Worm (Caenorhabditis elegans) whole organism, L2 larva: ENCODE data around the gene pals-23.

Experiments used
- lsy-2 ChIP-seq, 2 experiments: fragments of 150-350 bp in 1 of 2; sonication (generic microtip) in 1 of 2; optimal IDR thresholded peaks; 2 replicates each; lab custom pipeline; 2014 to 2017; ENCODE audit warnings: missing biosample characterization in 2 of 2, missing genetic modification characterization in 2 of 2
- nhr-12 ChIP-seq: fragments of 150-350 bp; optimal IDR thresholded peaks from 2 replicates; lab custom pipeline; 2014; ENCODE audit warnings: missing biosample characterization, missing genetic modification characterization
- skn-1 ChIP-seq: sonication (generic microtip); optimal IDR thresholded peaks from 2 replicates; lab custom pipeline; 2017; ENCODE audit warnings: missing biosample characterization, missing genetic modification characterization
- snpc-4 ChIP-seq: fragments of 150-350 bp; optimal IDR thresholded peaks from 2 replicates; lab custom pipeline; 2014; ENCODE audit warnings: missing biosample characterization, missing genetic modification characterization
- ztf-11 ChIP-seq: sonication (generic microtip); optimal IDR thresholded peaks from 2 replicates; lab custom pipeline; 2017; ENCODE audit warnings: missing biosample characterization, missing genetic modification characterization

ce11 chrIII:130650-131049 lies 6.1 kb downstream of the pals-23 start, which contains the start of the genes nhr-280 and C29F9.2:
- TF ChIP-seq ztf-11 (tag; lab: Kevin White, UChicago) (no peak), nhr-12 (tag; lab: Kevin White, UChicago) (no peak), skn-1 (tag; lab: Kevin White, UChicago) (no peak), lsy-2 (tag; optimal IDR thresholded peaks at IDR 0.05; lab: Kevin White, UChicago) (no peak), snpc-4 (tag; lab: Kevin White, UChicago) (no peak)
